Fruit fly (Drosophila melanogaster): ENCODE data around the gene Rfk.

DNA sequence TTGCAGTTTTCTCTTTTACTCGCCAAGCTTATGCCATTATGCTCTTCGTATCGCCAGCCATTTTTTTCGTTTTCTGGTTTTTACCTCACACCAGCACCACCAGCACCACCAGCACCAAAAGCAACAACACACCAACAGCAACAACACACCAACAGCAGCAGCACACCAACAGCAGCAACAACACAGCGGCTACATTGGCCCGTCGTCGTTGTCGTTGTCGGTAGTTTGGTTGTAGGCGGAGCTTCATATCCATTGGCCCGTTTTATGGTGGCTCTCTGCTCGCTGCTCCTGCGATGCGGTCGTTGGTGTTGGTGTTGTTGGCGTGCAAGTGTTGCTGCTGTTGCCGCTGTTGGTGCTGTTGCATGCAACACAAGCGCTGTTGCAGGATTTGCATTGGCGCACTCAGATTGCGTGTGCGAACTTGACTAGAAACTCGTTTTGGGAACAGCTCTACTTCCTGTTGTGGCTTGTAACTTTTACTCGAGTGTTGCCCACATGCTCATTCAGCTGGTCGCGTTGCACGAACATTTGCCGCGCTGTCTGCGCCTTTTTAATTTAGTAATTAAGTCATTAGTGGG, 23.8 kb upstream of the Rfk start:
- no peak for TF ChIP-seq CG6683 (GFP tag; optimal IDR thresholded peaks at IDR 0.05)
- TF ChIP-seq Hr3 (GFP tag; optimal IDR thresholded peaks at IDR 0.05) = no peak
- TF ChIP-seq nerfin-1 (tag; optimal IDR thresholded peaks at IDR 0.05) = no peak
- TF ChIP-seq gcm (GFP tag; optimal IDR thresholded peaks at IDR 0.05) = no peak
- TF ChIP-seq Bgb (GFP tag; IDR thresholded peaks at IDR 0.05; ENCODE audit: partially characterized antibody) = no peak
- TF ChIP-seq pan (optimal IDR thresholded peaks at IDR 0.05) = no peak
- no peak for TF ChIP-seq pan (GFP tag; optimal IDR thresholded peaks at IDR 0.05 in 1 of 2, IDR thresholded peaks at IDR 0.05 in 1 of 2)
- no peak for TF ChIP-seq zfh1 (GFP tag; IDR thresholded peaks at IDR 0.05)
- no peak for TF ChIP-seq D19A (tag; optimal IDR thresholded peaks at IDR 0.05)
